Fruit fly (Drosophila melanogaster) whole organism, embryonic: ENCODE measurements around the gene ATPsynO.

Experiments used
- Asciz ChIP-seq: fragments of 200-800 bp; sonication (Bioruptor generic); optimal IDR thresholded peaks from 2 replicates; lab custom pipeline; 2017; ENCODE audit warnings: missing biosample characterization, mild to moderate bottlenecking, missing genetic modification characterization, missing genetic modification reagents
- BEAF-32 ChIP-seq: fragments of 200-800 bp; sonication (Bioruptor generic); optimal IDR thresholded peaks from 3 replicates; lab custom pipeline; 2017; ENCODE audit warnings: missing biosample characterization, missing genetic modification characterization, mild to moderate bottlenecking, moderate library complexity, missing genetic modification reagents
- C15 ChIP-seq: fragments of 200-800 bp; sonication (Bioruptor generic); IDR thresholded peaks from 3 replicates; pipeline ENCODE4 v1.3.6; 2022; ENCODE audit warnings: missing biosample characterization, missing genetic modification characterization
- CG10366 ChIP-seq: fragments of 200-800 bp; sonication (Bioruptor generic); IDR thresholded peaks from 2 replicates; pipeline ENCODE4 v1.3.6; 2022; ENCODE audit warnings: missing biosample characterization, missing genetic modification characterization
- CG13123 ChIP-seq: fragments of 200-800 bp; sonication (Bioruptor generic); optimal IDR thresholded peaks from 2 replicates; lab custom pipeline; 2016; ENCODE audit warnings: missing biosample characterization, missing genetic modification characterization
- CG17568 ChIP-seq: fragments of 200-800 bp; sonication (Bioruptor generic); optimal IDR thresholded peaks from 2 replicates; lab custom pipeline; 2018; ENCODE audit warnings: missing biosample characterization, mild to moderate bottlenecking, missing genetic modification characterization, moderate library complexity
- CG17829 ChIP-seq: fragments of 200-800 bp; optimal IDR thresholded peaks from 2 replicates; lab custom pipeline; 2019; ENCODE audit warnings: missing biosample characterization, mild to moderate bottlenecking, missing genetic modification characterization, moderate library complexity
- CG17912 ChIP-seq: fragments of 200-800 bp; sonication (Bioruptor generic); optimal IDR thresholded peaks from 2 replicates; lab custom pipeline; 2018; ENCODE audit warnings: missing biosample characterization, mild to moderate bottlenecking, missing genetic modification characterization
- CG2116 ChIP-seq: fragments of 200-800 bp; sonication (Bioruptor generic); optimal IDR thresholded peaks from 3 replicates; lab custom pipeline; 2018; ENCODE audit warnings: missing biosample characterization, mild to moderate bottlenecking, missing genetic modification characterization
- CG2120 ChIP-seq: fragments of 200-800 bp; sonication (Bioruptor generic); optimal IDR thresholded peaks from 3 replicates; lab custom pipeline; 2016; ENCODE audit warnings: missing biosample characterization, missing genetic modification characterization
- CG30020 ChIP-seq: fragments of 200-800 bp; optimal IDR thresholded peaks from 2 replicates; lab custom pipeline; 2019; ENCODE audit warnings: missing biosample characterization, mild to moderate bottlenecking, missing genetic modification characterization, moderate library complexity
- CG33213 ChIP-seq: fragments of 200-800 bp; sonication (Bioruptor generic); optimal IDR thresholded peaks from 3 replicates; lab custom pipeline; 2016; ENCODE audit warnings: missing biosample characterization, missing genetic modification characterization
- CG4282 ChIP-seq: fragments of 200-800 bp; sonication (Bioruptor generic); optimal IDR thresholded peaks from 2 replicates; lab custom pipeline; 2016; ENCODE audit warnings: missing biosample characterization, missing genetic modification characterization
- CG6765 ChIP-seq: fragments of 200-800 bp; sonication (Bioruptor generic); optimal IDR thresholded peaks from 3 replicates; lab custom pipeline; 2017; ENCODE audit warnings: missing biosample characterization, mild to moderate bottlenecking, missing genetic modification characterization
- CG7786 ChIP-seq: fragments of 200-800 bp; sonication (Bioruptor generic); optimal IDR thresholded peaks from 2 replicates; lab custom pipeline; 2016; ENCODE audit warnings: missing biosample characterization, missing genetic modification characterization
- CG7839 ChIP-seq: fragments of 200-800 bp; sonication (Bioruptor generic); optimal IDR thresholded peaks from 3 replicates; lab custom pipeline; 2018; ENCODE audit warnings: missing biosample characterization, mild to moderate bottlenecking, missing genetic modification characterization, moderate library complexity
- CG8944 ChIP-seq: fragments of 200-800 bp; sonication (Bioruptor generic); optimal IDR thresholded peaks from 3 replicates; lab custom pipeline; 2016; ENCODE audit warnings: missing biosample characterization, missing genetic modification characterization
- CG9609 ChIP-seq: fragments of 200-800 bp; sonication (Bioruptor generic); optimal IDR thresholded peaks from 3 replicates; lab custom pipeline; 2016; ENCODE audit warnings: missing biosample characterization, missing genetic modification characterization
- CG9797 ChIP-seq: fragments of 200-800 bp; sonication (Bioruptor generic); optimal IDR thresholded peaks from 3 replicates; lab custom pipeline; 2018; ENCODE audit warnings: missing biosample characterization, mild to moderate bottlenecking, missing genetic modification characterization
- CkIIα-i1 ChIP-seq: fragments of 200-800 bp; sonication (Bioruptor generic); IDR thresholded peaks from 2 replicates; pipeline ENCODE4 v1.3.6; 2022; ENCODE audit warnings: missing biosample characterization, missing genetic modification characterization
- CoRest ChIP-seq: fragments of 200-800 bp; sonication (Bioruptor generic); optimal IDR thresholded peaks from 3 replicates; lab custom pipeline; 2018; ENCODE audit warnings: missing biosample characterization, mild to moderate bottlenecking, missing genetic modification characterization, moderate library complexity
- CrebB ChIP-seq: fragments of 200-800 bp; sonication (Bioruptor generic); optimal IDR thresholded peaks from 3 replicates; lab custom pipeline; 2018; ENCODE audit warnings: missing biosample characterization, mild to moderate bottlenecking, missing genetic modification characterization
- D ChIP-seq, 2 experiments: fragments of 200-800 bp in 1 of 2; fragments of >200 bp in 1 of 2; sonication (Bioruptor generic) in 1 of 2; optimal IDR thresholded peaks; 2 replicates in 1 of 2; 3 replicates in 1 of 2; lab custom pipeline; 2017; ENCODE audit warnings: mild to moderate bottlenecking in 1 of 2, missing biosample characterization in 1 of 2, missing genetic modification characterization in 1 of 2, missing genetic modification reagents in 1 of 2
- Dek ChIP-seq: fragments of 200-800 bp; sonication (Bioruptor generic); optimal IDR thresholded peaks from 3 replicates; lab custom pipeline; 2019; ENCODE audit warnings: missing biosample characterization, mild to moderate bottlenecking, missing genetic modification characterization, moderate library complexity
- Fer3 ChIP-seq: fragments of 200-800 bp; sonication (Bioruptor generic); optimal IDR thresholded peaks from 2 replicates; lab custom pipeline; 2018; ENCODE audit warnings: missing biosample characterization, mild to moderate bottlenecking, missing genetic modification characterization, moderate library complexity
- HmgD ChIP-seq: fragments of 200-800 bp; sonication (Bioruptor generic); optimal IDR thresholded peaks from 3 replicates; lab custom pipeline; 2016; ENCODE audit warnings: missing biosample characterization, missing genetic modification characterization
- Hsf ChIP-seq: fragments of 200-800 bp; sonication (Bioruptor generic); optimal IDR thresholded peaks from 3 replicates; lab custom pipeline; 2016; ENCODE audit warnings: missing biosample characterization, missing genetic modification characterization
- Myb ChIP-seq: fragments of 200-800 bp; sonication (Bioruptor generic); optimal IDR thresholded peaks from 2 replicates; lab custom pipeline; 2016; ENCODE audit warnings: missing biosample characterization, missing genetic modification characterization
- NC2α ChIP-seq: fragments of 200-800 bp; sonication (Bioruptor generic); optimal IDR thresholded peaks from 2 replicates; lab custom pipeline; 2016; ENCODE audit warnings: missing biosample characterization, missing genetic modification characterization
- PHDP ChIP-seq: fragments of 200-800 bp; sonication (Bioruptor generic); optimal IDR thresholded peaks from 3 replicates; lab custom pipeline; 2018; ENCODE audit warnings: missing biosample characterization, mild to moderate bottlenecking, missing genetic modification characterization, moderate library complexity
- Sox100B ChIP-seq: fragments of 200-800 bp; sonication (Bioruptor generic); optimal IDR thresholded peaks from 3 replicates; lab custom pipeline; 2018; ENCODE audit warnings: missing biosample characterization, mild to moderate bottlenecking, missing genetic modification characterization
- crc ChIP-seq: fragments of 200-800 bp; sonication (Bioruptor generic); optimal IDR thresholded peaks from 2 replicates; lab custom pipeline; 2016; ENCODE audit warnings: missing biosample characterization, missing genetic modification characterization
- crp ChIP-seq, 2 experiments: fragments of 200-800 bp; sonication (Bioruptor generic); optimal IDR thresholded peaks; 2 replicates in 1 of 2; 3 replicates in 1 of 2; lab custom pipeline; 2017; ENCODE audit warnings: missing biosample characterization in 2 of 2, missing genetic modification characterization in 2 of 2, mild to moderate bottlenecking in 1 of 2, moderate library complexity in 1 of 2
- dati ChIP-seq: fragments of 200-800 bp; sonication (Bioruptor generic); IDR thresholded peaks from 2 replicates; pipeline ENCODE4 v1.3.6; 2022; ENCODE audit warnings: missing biosample characterization, missing genetic modification characterization
- ftz-f1 ChIP-seq: fragments of 200-800 bp; sonication (Bioruptor generic); optimal IDR thresholded peaks from 2 replicates; lab custom pipeline; 2016; ENCODE audit warnings: missing biosample characterization, missing genetic modification characterization
- grn ChIP-seq: fragments of 200-800 bp; sonication (Bioruptor generic); optimal IDR thresholded peaks from 3 replicates; lab custom pipeline; 2017; ENCODE audit warnings: missing biosample characterization, missing genetic modification characterization
- gt ChIP-seq: fragments of 200-800 bp; sonication (Bioruptor generic); IDR thresholded peaks from 2 replicates; pipeline ENCODE4 v1.3.6; 2022; ENCODE audit warnings: missing biosample characterization, missing genetic modification characterization
- inv ChIP-seq: fragments of 200-800 bp; sonication (Bioruptor generic); IDR thresholded peaks from 2 replicates; pipeline ENCODE4 v1.3.6; 2022; ENCODE audit warnings: missing biosample characterization, missing genetic modification characterization; ENCODE audit not compliant: partially characterized antibody
- lab ChIP-seq: fragments of 200-800 bp; sonication (Bioruptor generic); optimal IDR thresholded peaks from 3 replicates; lab custom pipeline; 2017; ENCODE audit warnings: missing biosample characterization, missing genetic modification characterization, mild to moderate bottlenecking, moderate library complexity, missing genetic modification reagents
- mam ChIP-seq: fragments of 200-800 bp; sonication (Bioruptor generic); optimal IDR thresholded peaks from 3 replicates; lab custom pipeline; 2016; ENCODE audit warnings: missing biosample characterization, missing genetic modification characterization
- nmo ChIP-seq: fragments of 200-800 bp; sonication (Bioruptor generic); optimal IDR thresholded peaks from 2 replicates; lab custom pipeline; 2018; ENCODE audit warnings: missing biosample characterization, mild to moderate bottlenecking, missing genetic modification characterization, moderate library complexity
- row ChIP-seq: fragments of 200-800 bp; sonication (Bioruptor generic); IDR thresholded peaks from 3 replicates; pipeline ENCODE4 v1.3.6; 2022; ENCODE audit warnings: missing biosample characterization, missing genetic modification characterization
- sima ChIP-seq: fragments of 200-800 bp; sonication (Bioruptor generic); optimal IDR thresholded peaks from 2 replicates; lab custom pipeline; 2016; ENCODE audit warnings: missing biosample characterization, missing genetic modification characterization
- tgo ChIP-seq: fragments of 200-800 bp; sonication (Bioruptor generic); IDR thresholded peaks from 3 replicates; pipeline ENCODE4 v1.3.6; 2022; ENCODE audit warnings: missing biosample characterization, missing genetic modification characterization
- tna ChIP-seq: fragments of 200-800 bp; sonication (Bioruptor generic); IDR thresholded peaks from 2 replicates; pipeline ENCODE4 v1.3.6; 2022; ENCODE audit warnings: missing biosample characterization, missing genetic modification characterization; ENCODE audit not compliant: partially characterized antibody
- trem ChIP-seq: fragments of 200-800 bp; optimal IDR thresholded peaks from 3 replicates; lab custom pipeline; 2019; ENCODE audit warnings: missing biosample characterization, mild to moderate bottlenecking, missing genetic modification characterization, moderate library complexity
- vfl ChIP-seq: fragments of 200-800 bp; sonication (Bioruptor generic); optimal IDR thresholded peaks from 2 replicates; lab custom pipeline; 2016; ENCODE audit warnings: missing biosample characterization, missing genetic modification characterization
- yki ChIP-seq: fragments of >200 bp; optimal IDR thresholded peaks from 3 replicates; lab custom pipeline; 2018
- zen ChIP-seq: fragments of 200-800 bp; sonication (Bioruptor generic); optimal IDR thresholded peaks from 3 replicates; lab custom pipeline; 2018; ENCODE audit warnings: missing biosample characterization, mild to moderate bottlenecking, missing genetic modification characterization, moderate library complexity
- zf30C ChIP-seq: fragments of 200-800 bp; sonication (Bioruptor generic); optimal IDR thresholded peaks from 3 replicates; lab custom pipeline; 2018; ENCODE audit warnings: missing biosample characterization, mild to moderate bottlenecking, missing genetic modification characterization

ATPsynO gene

dm6 chr3R:15286024-15286692 lies 20.8 kb downstream of the ATPsynO start (continued):
- peak; percentile 29 for TF ChIP-seq CG30020 (tag; lab: Kevin White, UChicago)
- TF ChIP-seq CG7786 (GFP tag; lab: Kevin White, UChicago) = peak; percentile 12
- TF ChIP-seq CG13123 (GFP tag; lab: Kevin White, UChicago) = no peak
- peak; percentile 26 for TF ChIP-seq lab (GFP tag; lab: Kevin White, UChicago)
- TF ChIP-seq Myb = peak; percentile 71
- no peak for TF ChIP-seq tgo (GFP tag; lab: Robert Waterston, UW)
- TF ChIP-seq CG2120 (GFP tag; lab: Kevin White, UChicago) = peak; percentile 9
- TF ChIP-seq vfl (GFP tag; lab: Kevin White, UChicago) = no peak
- no peak for TF ChIP-seq Sox100B (GFP tag; lab: Kevin White, UChicago)
- peak; percentile 1 for TF ChIP-seq yki (lab: Kevin White, UChicago)
- TF ChIP-seq CG7839 (tag; lab: Kevin White, UChicago) = no peak
- no peak for TF ChIP-seq dati
- peak; percentile 32 for TF ChIP-seq CG9609
- no peak for TF ChIP-seq Fer3 (tag; lab: Kevin White, UChicago)
- TF ChIP-seq row = no peak
- TF ChIP-seq Dek (tag; lab: Kevin White, UChicago) = no peak
- peak; percentile 47 for TF ChIP-seq CG4282 (GFP tag; lab: Kevin White, UChicago)
- peak; percentile 37 for TF ChIP-seq trem
- no peak for TF ChIP-seq inv (GFP tag; lab: Robert Waterston, UW)
- TF ChIP-seq Asciz (GFP tag; lab: Kevin White, UChicago) = no peak
- TF ChIP-seq CrebB = no peak
- TF ChIP-seq HmgD (GFP tag; lab: Kevin White, UChicago) = peak; percentile 29
- no peak for TF ChIP-seq sima (GFP tag; lab: Kevin White, UChicago)
- peak; percentile 35 for TF ChIP-seq CG17912
- peak; percentile 3 for TF ChIP-seq CG8944 (GFP tag; lab: Kevin White, UChicago)
- TF ChIP-seq zf30C (GFP tag; lab: Kevin White, UChicago) = peak; percentile 24
- TF ChIP-seq nmo = peak; percentile 21
- TF ChIP-seq CkIIα-i1 = no peak
- TF ChIP-seq tna (GFP tag; lab: Robert Waterston, UW) = no peak
- no peak for TF ChIP-seq crc (GFP tag; lab: Kevin White, UChicago)
- no peak for TF ChIP-seq mam (GFP tag; lab: Kevin White, UChicago)
- peak; percentile 15 for TF ChIP-seq CoRest (tag; lab: Kevin White, UChicago)
- no peak for TF ChIP-seq CG6765 (GFP tag; lab: Kevin White, UChicago)
- no peak for TF ChIP-seq PHDP (tag; lab: Kevin White, UChicago)
- no peak for TF ChIP-seq Hsf (GFP tag; lab: Kevin White, UChicago)
- TF ChIP-seq CG9797 = peak; percentile 7
- no peak for TF ChIP-seq CG10366 (GFP tag; lab: Robert Waterston, UW)
- TF ChIP-seq crp (GFP tag; optimal IDR thresholded peaks at IDR 0.05; lab: Kevin White, UChicago) = peak in 1 of 2 experiments; percentile 25
- no peak for TF ChIP-seq NC2α (GFP tag; lab: Kevin White, UChicago)
- no peak for TF ChIP-seq CG17568
- TF ChIP-seq BEAF-32 (GFP tag; lab: Kevin White, UChicago) = peak; percentile 10
- TF ChIP-seq CG33213 (GFP tag; lab: Kevin White, UChicago) = peak; percentile 30
- no peak for TF ChIP-seq D (optimal IDR thresholded peaks at IDR 0.05; lab: Kevin White, UChicago)
- no peak for TF ChIP-seq D (GFP tag; optimal IDR thresholded peaks at IDR 0.05; lab: Kevin White, UChicago)
- TF ChIP-seq C15 (GFP tag; lab: Robert Waterston, UW) = no peak
- TF ChIP-seq ftz-f1 (GFP tag; lab: Kevin White, UChicago) = peak; percentile 74
- TF ChIP-seq CG17829 (tag; lab: Kevin White, UChicago) = peak; percentile 24
- peak; percentile 16 for TF ChIP-seq zen (tag; lab: Kevin White, UChicago)
- peak; percentile 12 for TF ChIP-seq CG2116 (GFP tag; lab: Kevin White, UChicago)
- no peak for TF ChIP-seq gt
- TF ChIP-seq grn (GFP tag; lab: Kevin White, UChicago) = peak; percentile 60
